Worm (Caenorhabditis elegans) whole organism, L4/young adult: Measurements from ENCODE around the gene oig-3.

Experiments
- W03F9.2 ChIP-seq: fragments of 150-350 bp; optimal IDR thresholded peaks from 2 replicates; lab custom pipeline; 2014; ENCODE audit warnings: missing biosample characterization, missing genetic modification characterization
- him-1 ChIP-seq: sonication (generic microtip); optimal IDR thresholded peaks from 2 replicates; lab custom pipeline; 2016; ENCODE audit warnings: missing genotype, missing genetic modification reagents, missing genetic modification characterization, missing compliant biosample characterization

DNA sequence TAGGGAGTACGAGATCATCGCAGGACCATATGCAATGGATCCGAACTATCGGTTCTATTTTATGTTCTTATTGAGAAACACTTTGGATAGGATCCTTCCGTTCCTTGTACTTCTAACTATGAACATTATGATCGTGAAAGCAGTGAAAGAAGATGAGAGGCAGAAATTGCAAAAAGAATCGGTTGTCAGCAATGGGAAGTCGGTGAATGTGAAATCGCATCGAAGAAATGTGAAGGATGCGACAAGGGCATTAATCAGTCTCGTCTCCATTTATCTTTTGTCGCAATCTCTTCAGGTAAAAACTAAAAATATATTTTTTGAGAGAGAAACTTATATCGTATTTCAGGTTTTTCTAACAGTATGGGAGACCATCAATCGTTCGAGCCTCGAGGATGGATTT lies 46.6 kb upstream of the oig-3 start:
- TF ChIP-seq him-1 (tag; lab: Kevin White, UChicago) = no peak
- no peak for TF ChIP-seq W03F9.2 (tag; lab: Kevin White, UChicago)
